Worm (Caenorhabditis elegans): ENCODE data around the gene Y38A10A.11.

The Y38A10A.11 gene

DNA sequence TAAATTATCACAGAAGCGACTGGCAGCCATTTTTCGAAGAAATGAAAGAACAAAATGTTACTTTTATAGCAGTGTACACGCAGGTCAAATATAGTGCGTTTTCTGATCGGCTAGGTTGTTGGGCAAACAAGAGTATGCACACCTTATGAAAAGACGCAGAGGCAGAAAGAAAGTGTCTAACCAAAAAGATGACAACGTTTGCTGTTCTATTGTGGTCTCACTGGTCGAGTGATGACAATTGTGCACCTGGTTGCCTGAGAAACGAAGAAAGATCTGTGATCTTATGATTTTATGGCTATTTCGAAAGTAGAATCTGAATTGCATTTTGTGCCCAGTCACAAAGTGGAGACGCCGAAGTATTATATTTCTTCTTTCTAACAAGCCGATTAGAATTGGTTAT, 7.2 kb upstream of the Y38A10A.11 start, which contains the start of gene F17A9.4:
Gene F17A9.4, minus strand, starts transcription at position 97 of the 400 bp plus-strand sequence.
- TF ChIP-seq hlh-15 (tag; optimal IDR thresholded peaks at IDR 0.05) (no peak), pqm-1 (tag; optimal IDR thresholded peaks at IDR 0.05) (peak; percentile 28)

DNA sequence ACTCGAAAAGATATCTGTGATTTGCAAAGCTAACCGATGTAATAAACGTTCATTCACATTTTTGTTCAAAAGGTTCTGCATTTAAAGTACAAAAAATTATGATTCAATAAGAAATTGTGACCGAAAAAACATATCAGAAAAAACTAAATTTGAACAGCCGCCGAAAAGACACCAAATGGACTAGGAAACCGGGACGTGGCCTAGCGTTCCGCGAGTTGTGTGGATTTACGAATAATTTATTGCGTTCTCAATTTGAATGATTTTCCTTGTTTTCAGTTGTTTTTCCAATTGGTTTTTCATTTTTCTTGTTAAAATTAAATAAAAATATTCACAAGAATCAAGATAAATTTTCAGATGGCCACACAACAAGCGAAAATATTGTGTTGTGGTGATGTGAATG, 4.1 kb upstream of the Y38A10A.11 start, which contains the start of gene cwf-19L1:
Gene cwf-19L1, plus strand, starts transcription at position 355 of the 400 bp plus-strand sequence.
- TF ChIP-seq lin-11 (tag; optimal IDR thresholded peaks at IDR 0.05) = no peak
- no peak for TF ChIP-seq mec-3 (tag; optimal IDR thresholded peaks at IDR 0.05; ENCODE audit: borderline replicate concordance)
- TF ChIP-seq ceh-14 (tag; optimal IDR thresholded peaks at IDR 0.05) = no peak
- TF ChIP-seq ceh-48 (tag; optimal IDR thresholded peaks at IDR 0.05) = no peak
- TF ChIP-seq nhr-11 (tag; optimal IDR thresholded peaks at IDR 0.05) = no peak
- no peak for TF ChIP-seq T23F11.4 (GFP tag; optimal IDR thresholded peaks at IDR 0.05)
- peak; percentile 61 for TF ChIP-seq zip-5 (tag; optimal IDR thresholded peaks at IDR 0.05)
- TF ChIP-seq C38D4.7 (GFP tag; optimal IDR thresholded peaks at IDR 0.05) = no peak
- peak; percentile 67 for TF ChIP-seq tbx-2 (tag; optimal IDR thresholded peaks at IDR 0.05)
- TF ChIP-seq dmd-4 (tag; optimal IDR thresholded peaks at IDR 0.05; ENCODE audit: borderline replicate concordance) = no peak
- TF ChIP-seq ceh-30 (tag; optimal IDR thresholded peaks at IDR 0.05) = no peak
- TF ChIP-seq elt-2 (tag; optimal IDR thresholded peaks at IDR 0.05) = peak; percentile 2
- TF ChIP-seq ceh-45 (GFP tag; IDR thresholded peaks at IDR 0.05) = no peak
- TF ChIP-seq K09A11.1 (tag; optimal IDR thresholded peaks at IDR 0.05; ENCODE audit: insufficient read depth) = no peak
- peak; percentile 29 for TF ChIP-seq ref-2 (tag; optimal IDR thresholded peaks at IDR 0.05)
- TF ChIP-seq odd-2 (tag; optimal IDR thresholded peaks at IDR 0.05) = no peak
- TF ChIP-seq ceh-6 (GFP tag; optimal IDR thresholded peaks at IDR 0.05) = no peak
- no peak for TF ChIP-seq ceh-9 (tag; optimal IDR thresholded peaks at IDR 0.05)
- TF ChIP-seq pat-9 (tag; optimal IDR thresholded peaks at IDR 0.05) = no peak
- peak; percentile 47 for TF ChIP-seq rnt-1 (tag; optimal IDR thresholded peaks at IDR 0.05)
- no peak for TF ChIP-seq unc-3 (GFP tag; conservative IDR thresholded peaks at IDR 0.05)
- no peak for TF ChIP-seq unc-3 (tag; optimal IDR thresholded peaks at IDR 0.05)
- peak; percentile 88 for TF ChIP-seq C08G9.2 (tag; optimal IDR thresholded peaks at IDR 0.05)
- no peak for TF ChIP-seq fkh-10 (GFP tag; optimal IDR thresholded peaks at IDR 0.05)
- TF ChIP-seq ztf-16 (tag; optimal IDR thresholded peaks at IDR 0.05) = no peak
- TF ChIP-seq ets-4 (tag; optimal IDR thresholded peaks at IDR 0.05) = peak; percentile 81
- no peak for TF ChIP-seq npax-4 (tag; optimal IDR thresholded peaks at IDR 0.05)
- TF ChIP-seq eyg-1 (tag; optimal IDR thresholded peaks at IDR 0.05) = no peak
- no peak for TF ChIP-seq gmeb-2 (tag; optimal IDR thresholded peaks at IDR 0.05)
- TF ChIP-seq Y22D7AL.16 (tag; optimal IDR thresholded peaks at IDR 0.05) = no peak
- no peak for TF ChIP-seq lim-6 (tag; optimal IDR thresholded peaks at IDR 0.05)
- no peak for TF ChIP-seq hlh-15 (tag; optimal IDR thresholded peaks at IDR 0.05)
- TF ChIP-seq tbx-7 (tag; optimal IDR thresholded peaks at IDR 0.05) = peak; percentile 80
- TF ChIP-seq pax-1 (tag; optimal IDR thresholded peaks at IDR 0.05) = no peak
- no peak for TF ChIP-seq F13H6.1 (tag; optimal IDR thresholded peaks at IDR 0.05)
- no peak for TF ChIP-seq madf-2 (tag; optimal IDR thresholded peaks at IDR 0.05)
- no peak for TF ChIP-seq fax-1 (tag; optimal IDR thresholded peaks at IDR 0.05)
- no peak for TF ChIP-seq sox-4 (tag; optimal IDR thresholded peaks at IDR 0.05)
- TF ChIP-seq unc-42 (tag; optimal IDR thresholded peaks at IDR 0.05) = peak; percentile 31
- no peak for TF ChIP-seq unc-86 (tag; optimal IDR thresholded peaks at IDR 0.05)
- no peak for TF ChIP-seq unc-55 (GFP tag; optimal IDR thresholded peaks at IDR 0.05)
- no peak for TF ChIP-seq K02D7.2 (tag; optimal IDR thresholded peaks at IDR 0.05)
- TF ChIP-seq elt-4 (tag; optimal IDR thresholded peaks at IDR 0.05) = no peak
- no peak for TF ChIP-seq ceh-34 (tag; optimal IDR thresholded peaks at IDR 0.05)
- TF ChIP-seq pha-2 (tag; optimal IDR thresholded peaks at IDR 0.05) = no peak
- TF ChIP-seq hlh-30 (tag; optimal IDR thresholded peaks at IDR 0.05; ENCODE audit: insufficient read depth) = no peak
- peak; percentile 42 for TF ChIP-seq nfya-1 (tag; optimal IDR thresholded peaks at IDR 0.05)
- TF ChIP-seq ceh-31 (tag; optimal IDR thresholded peaks at IDR 0.05) = peak; percentile 87
- TF ChIP-seq ahr-1 (tag; optimal IDR thresholded peaks at IDR 0.05) = no peak
- TF ChIP-seq ceh-18 (tag; optimal IDR thresholded peaks at IDR 0.05) = peak; percentile 40
- TF ChIP-seq ceh-22 (tag; optimal IDR thresholded peaks at IDR 0.05) = no peak

Data from whole organism, late embryonic.